Worm (Caenorhabditis elegans) whole organism, L1 larva: ENCODE measurements around the gene T27E4.7.

Source experiments
- C04F5.9 ChIP-seq: sonication (generic microtip); optimal IDR thresholded peaks from 2 replicates; lab custom pipeline; 2016; ENCODE audit warnings: missing genetic modification characterization, missing compliant biosample characterization
- egl-27 ChIP-seq, 2 experiments: fragments of 150-350 bp in 1 of 2; sonication (generic microtip); optimal IDR thresholded peaks; 3 replicates each; lab custom pipeline; 2017 to 2018; ENCODE audit warnings: missing biosample characterization in 2 of 2, missing genetic modification characterization in 2 of 2, missing genetic modification reagents in 2 of 2
- elt-2 ChIP-seq: sonication (generic microtip); optimal IDR thresholded peaks from 2 replicates; lab custom pipeline; 2016; ENCODE audit warnings: missing genetic modification characterization, mild to moderate bottlenecking, inconsistent platforms, missing compliant biosample characterization, missing genetic modification reagents
- elt-3 ChIP-seq, 6 experiments: fragments of 150-350 bp in 1 of 6; sonication (generic microtip); optimal IDR thresholded peaks; 2 replicates each; lab custom pipeline; 2017 to 2018; ENCODE audit warnings: missing biosample characterization in 6 of 6, missing genetic modification characterization in 6 of 6, inconsistent platforms in 1 of 6
- lin-39 ChIP-seq: fragments of 150-350 bp; optimal IDR thresholded peaks from 2 replicates; lab custom pipeline; 2014; ENCODE audit warnings: missing biosample characterization, missing genetic modification reagents, missing genetic modification characterization
- nhr-11 ChIP-seq: fragments of 150-350 bp; optimal IDR thresholded peaks from 2 replicates; lab custom pipeline; 2014; ENCODE audit warnings: missing biosample characterization, missing genetic modification characterization
- nhr-28 ChIP-seq: fragments of 150-350 bp; optimal IDR thresholded peaks from 2 replicates; lab custom pipeline; 2014; ENCODE audit warnings: missing biosample characterization, missing genetic modification characterization
- nhr-77 ChIP-seq: fragments of 150-350 bp; optimal IDR thresholded peaks from 2 replicates; lab custom pipeline; 2014; ENCODE audit warnings: missing biosample characterization, missing genetic modification characterization
- pqm-1 ChIP-seq: sonication (generic microtip); optimal IDR thresholded peaks from 3 replicates; lab custom pipeline; 2017; ENCODE audit warnings: missing biosample characterization, missing genetic modification characterization
- snpc-4 ChIP-seq: fragments of 150-350 bp; optimal IDR thresholded peaks from 2 replicates; lab custom pipeline; 2014; ENCODE audit warnings: missing biosample characterization, missing genetic modification characterization
- sox-4 ChIP-seq: sonication (generic microtip); optimal IDR thresholded peaks from 2 replicates; lab custom pipeline; 2016; ENCODE audit warnings: missing genetic modification characterization, missing compliant biosample characterization
- unc-62 ChIP-seq: fragments of 150-350 bp; optimal IDR thresholded peaks from 2 replicates; lab custom pipeline; 2014; ENCODE audit warnings: missing biosample characterization, missing genetic modification reagents, missing genetic modification characterization
- zag-1 ChIP-seq: fragments of 150-350 bp; optimal IDR thresholded peaks from 2 replicates; lab custom pipeline; 2014; ENCODE audit warnings: missing biosample characterization, missing genetic modification characterization
- ztf-11 ChIP-seq, 2 experiments: sonication (generic microtip); optimal IDR thresholded peaks; 2 replicates each; lab custom pipeline; 2016 to 2017; ENCODE audit warnings: missing genetic modification characterization in 2 of 2, missing biosample characterization in 1 of 2, missing compliant biosample characterization in 1 of 2

- TF ChIP-seq ztf-11 (tag; optimal IDR thresholded peaks at IDR 0.05; lab: Kevin White, UChicago) (no peak), snpc-4 (no peak), sox-4 (tag; lab: Kevin White, UChicago) (no peak), egl-27 (tag; optimal IDR thresholded peaks at IDR 0.05; lab: Kevin White, UChicago) (no peak), elt-3 (tag; optimal IDR thresholded peaks at IDR 0.05; lab: Kevin White, UChicago) (no peak), C04F5.9 (tag; lab: Kevin White, UChicago) (no peak), pqm-1 (tag; lab: Kevin White, UChicago) (no peak), nhr-28 (no peak), nhr-77 (tag; lab: Kevin White, UChicago) (no peak), unc-62 (GFP tag; lab: Kevin White, UChicago) (no peak), elt-2 (tag; lab: Kevin White, UChicago) (no peak), zag-1 (tag; lab: Kevin White, UChicago) (no peak), lin-39 (tag; lab: Kevin White, UChicago) (no peak), nhr-11 (tag; lab: Kevin White, UChicago) (no peak)
These were observed 31.3 kb downstream of the T27E4.7 start, which contains the start of gene nhr-30 for ce11 chrV:9044871-9045270.
